Worm (Caenorhabditis elegans): ENCODE results near the gene gcy-19.

gcy-19 gene

DNA sequence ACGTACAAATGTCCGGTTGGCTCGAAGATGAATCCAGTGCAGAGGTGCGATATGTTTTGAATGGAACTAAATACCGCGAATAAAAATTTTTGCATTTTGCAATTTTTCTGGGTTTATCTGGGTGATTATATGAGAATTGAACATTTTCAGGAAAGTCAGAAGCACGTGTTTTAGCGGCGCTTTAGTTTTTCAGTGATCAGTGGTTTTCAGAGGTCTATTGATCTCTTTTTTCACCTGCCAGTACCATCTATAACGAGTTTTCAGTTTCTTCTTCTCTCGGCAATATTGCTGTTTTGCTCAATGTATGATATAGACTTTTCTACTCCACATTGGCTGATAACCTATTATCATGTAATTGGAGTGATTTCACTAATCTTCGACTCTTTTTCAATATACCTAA is 27.9 kb upstream of the gcy-19 start, which contains the start of gene sri-63:
sri-63 (plus strand) TSS at position 301 of the 400 bp plus-strand sequence.
- TF ChIP-seq mep-1 (tag; optimal IDR thresholded peaks at IDR 0.05) = no peak
- no peak for TF ChIP-seq elt-3 (tag; optimal IDR thresholded peaks at IDR 0.05)
- TF ChIP-seq sptf-1 (tag; optimal IDR thresholded peaks at IDR 0.05) = no peak
- TF ChIP-seq mls-2 (tag; optimal IDR thresholded peaks at IDR 0.05) = no peak
- no peak for TF ChIP-seq nhr-237 (tag; optimal IDR thresholded peaks at IDR 0.05)
- no peak for TF ChIP-seq sem-2 (GFP tag; optimal IDR thresholded peaks at IDR 0.05)
- TF ChIP-seq flh-1 (GFP tag; optimal IDR thresholded peaks at IDR 0.05) = no peak
- no peak for TF ChIP-seq tbx-8 (GFP tag; optimal IDR thresholded peaks at IDR 0.05)
- no peak for TF ChIP-seq bed-3 (GFP tag; optimal IDR thresholded peaks at IDR 0.05)

DNA sequence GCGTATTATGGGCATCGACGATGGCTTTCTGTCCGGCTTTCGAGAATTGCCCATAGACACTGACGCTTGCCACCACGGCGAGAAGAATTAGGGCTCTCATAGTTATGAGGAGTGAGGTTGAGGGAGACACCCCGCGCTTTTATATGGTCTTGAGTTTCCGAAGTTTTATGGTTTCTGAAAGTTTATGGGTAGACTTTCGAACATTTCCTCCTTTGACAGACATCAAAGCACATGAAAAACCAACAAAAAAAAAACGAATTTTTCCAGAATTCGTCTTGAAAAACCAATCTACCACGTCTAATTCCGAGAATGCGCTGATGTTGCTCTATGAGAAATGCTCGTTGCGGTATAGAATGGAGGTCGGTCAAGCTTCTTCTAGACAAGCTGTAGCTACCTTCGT is 25.4 kb upstream of the gcy-19 start, which contains the start of gene scl-15:
scl-15 (minus strand) TSS at position 101 of the 400 bp plus-strand sequence.
- TF ChIP-seq nhr-237 (tag; optimal IDR thresholded peaks at IDR 0.05) (no peak), drap-1 (GFP tag; optimal IDR thresholded peaks at IDR 0.05) (no peak), nhr-28 (tag; optimal IDR thresholded peaks at IDR 0.05) (no peak), ceh-43 (GFP tag; optimal IDR thresholded peaks at IDR 0.05) (no peak), mab-5 (tag; optimal IDR thresholded peaks at IDR 0.05) (no peak), lin-32 (GFP tag; optimal IDR thresholded peaks at IDR 0.05) (no peak), lsy-2 (tag; optimal IDR thresholded peaks at IDR 0.05) (no peak), ztf-11 (tag; optimal IDR thresholded peaks at IDR 0.05) (no peak), mep-1 (tag; optimal IDR thresholded peaks at IDR 0.05) (no peak), elt-3 (tag; optimal IDR thresholded peaks at IDR 0.05) (no peak), M03D4.4 (tag; optimal IDR thresholded peaks at IDR 0.05) (no peak), nhr-76 (tag; optimal IDR thresholded peaks at IDR 0.05) (no peak)

DNA sequence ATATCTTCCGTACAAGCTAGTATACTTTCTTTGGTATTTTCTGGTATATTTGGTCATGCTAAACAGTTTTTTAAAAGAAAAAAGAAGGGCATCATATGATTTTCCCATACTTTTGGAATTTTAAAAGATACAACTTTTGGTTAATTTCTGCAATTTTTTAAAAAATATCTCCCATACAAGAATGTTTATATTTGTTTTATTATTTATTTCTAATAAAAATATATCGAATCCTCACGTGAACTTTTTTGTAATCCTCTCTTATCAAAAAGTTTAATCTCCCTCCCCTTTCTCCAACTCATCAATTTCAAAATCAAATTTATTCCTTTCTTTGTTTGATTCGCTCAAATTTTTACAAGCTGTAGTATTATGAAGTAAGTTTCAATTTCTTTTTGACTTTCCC is 23.2 kb upstream of the gcy-19 start, which contains the start of gene nep-13:
nep-13 (plus strand) TSS at position 301 of the 400 bp plus-strand sequence.
- no peak for TF ChIP-seq ceh-43 (GFP tag; optimal IDR thresholded peaks at IDR 0.05)
- TF ChIP-seq cnd-1 (tag; optimal IDR thresholded peaks at IDR 0.05) = no peak
- TF ChIP-seq nhr-28 (tag; optimal IDR thresholded peaks at IDR 0.05) = no peak
- no peak for TF ChIP-seq sptf-1 (tag; optimal IDR thresholded peaks at IDR 0.05)
- no peak for TF ChIP-seq blmp-1 (tag; optimal IDR thresholded peaks at IDR 0.05)
- no peak for TF ChIP-seq nhr-2 (tag; optimal IDR thresholded peaks at IDR 0.05)
- no peak for TF ChIP-seq drap-1 (GFP tag; optimal IDR thresholded peaks at IDR 0.05)
- no peak for TF ChIP-seq lsy-2 (tag; optimal IDR thresholded peaks at IDR 0.05)
- TF ChIP-seq ham-2 (GFP tag; optimal IDR thresholded peaks at IDR 0.05) = no peak
- TF ChIP-seq sem-2 (GFP tag; optimal IDR thresholded peaks at IDR 0.05) = no peak
- no peak for TF ChIP-seq nhr-237 (tag; optimal IDR thresholded peaks at IDR 0.05)
- TF ChIP-seq lin-13 (tag; optimal IDR thresholded peaks at IDR 0.05) = no peak
- TF ChIP-seq tbx-8 (GFP tag; optimal IDR thresholded peaks at IDR 0.05) = no peak
- no peak for TF ChIP-seq elt-1 (tag; optimal IDR thresholded peaks at IDR 0.05; ENCODE audit: borderline replicate concordance, insufficient read depth)
- TF ChIP-seq nhr-12 (tag; optimal IDR thresholded peaks at IDR 0.05) = no peak
- TF ChIP-seq elt-3 (tag; optimal IDR thresholded peaks at IDR 0.05) = no peak
- no peak for TF ChIP-seq lin-32 (GFP tag; optimal IDR thresholded peaks at IDR 0.05)
- TF ChIP-seq ztf-11 (tag; optimal IDR thresholded peaks at IDR 0.05) = no peak

DNA sequence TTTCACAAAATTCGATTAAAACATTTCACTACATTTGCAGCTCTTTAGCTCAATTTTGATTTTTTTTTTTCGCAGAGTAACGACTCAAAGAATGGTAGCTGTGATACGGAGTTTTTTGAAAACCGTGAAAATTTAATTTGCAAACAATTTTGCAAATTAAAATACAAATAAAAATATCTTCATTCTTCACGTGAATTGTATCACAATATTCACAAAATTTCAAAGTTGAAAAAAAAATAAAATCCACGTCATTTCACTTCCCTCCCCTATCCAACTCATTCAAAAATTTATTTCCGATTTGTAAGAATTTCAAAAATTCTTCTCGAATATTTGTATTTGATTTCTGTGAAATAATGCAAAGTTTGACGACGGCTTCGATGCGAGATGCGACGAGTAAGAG is 19.5 kb upstream of the gcy-19 start, which contains the start of gene wht-4:
wht-4 (plus strand) TSS at position 301 of the 400 bp plus-strand sequence.
- no peak for TF ChIP-seq M03D4.4 (tag; optimal IDR thresholded peaks at IDR 0.05)
- TF ChIP-seq nhr-28 (tag; optimal IDR thresholded peaks at IDR 0.05) = no peak
- TF ChIP-seq bed-3 (GFP tag; optimal IDR thresholded peaks at IDR 0.05) = no peak
- TF ChIP-seq drap-1 (GFP tag; optimal IDR thresholded peaks at IDR 0.05) = no peak
- TF ChIP-seq mls-2 (tag; optimal IDR thresholded peaks at IDR 0.05) = no peak
- TF ChIP-seq nhr-76 (tag; optimal IDR thresholded peaks at IDR 0.05) = no peak
- no peak for TF ChIP-seq elt-3 (tag; optimal IDR thresholded peaks at IDR 0.05)
- no peak for TF ChIP-seq pha-4 (tag; optimal IDR thresholded peaks at IDR 0.05)
- no peak for TF ChIP-seq snpc-4 (tag; optimal IDR thresholded peaks at IDR 0.05)
- TF ChIP-seq flh-1 (GFP tag; optimal IDR thresholded peaks at IDR 0.05) = no peak
- TF ChIP-seq ztf-11 (tag; optimal IDR thresholded peaks at IDR 0.05) = no peak
- TF ChIP-seq unc-120 (tag; optimal IDR thresholded peaks at IDR 0.05; ENCODE audit: poor library complexity, severe bottlenecking) = no peak
- TF ChIP-seq sem-2 (GFP tag; optimal IDR thresholded peaks at IDR 0.05) = no peak

ce11 chrII:3277686-3278085 is 18.5 kb upstream of the gcy-19 start, which contains the start of gene F02E11.4:
F02E11.4 (minus strand) TSS chrII:3277786.
- no peak for TF ChIP-seq zip-8 (tag; optimal IDR thresholded peaks at IDR 0.05)
- no peak for TF ChIP-seq ceh-83 (GFP tag; optimal IDR thresholded peaks at IDR 0.05)
- TF ChIP-seq mab-5 (tag; optimal IDR thresholded peaks at IDR 0.05) = no peak
- no peak for TF ChIP-seq nhr-2 (tag; optimal IDR thresholded peaks at IDR 0.05)
- TF ChIP-seq unc-39 (tag; optimal IDR thresholded peaks at IDR 0.05) = no peak
- no peak for TF ChIP-seq nhr-237 (tag; optimal IDR thresholded peaks at IDR 0.05)
- TF ChIP-seq lsy-2 (tag; optimal IDR thresholded peaks at IDR 0.05) = no peak
- TF ChIP-seq ham-2 (GFP tag; optimal IDR thresholded peaks at IDR 0.05) = no peak
- TF ChIP-seq blmp-1 (tag; optimal IDR thresholded peaks at IDR 0.05) = no peak
- TF ChIP-seq nhr-12 (tag; optimal IDR thresholded peaks at IDR 0.05) = no peak
- TF ChIP-seq cnd-1 (tag; optimal IDR thresholded peaks at IDR 0.05) = no peak

Measured in whole organism, mixed stage, embryonic.